Worm (Caenorhabditis elegans) whole organism, midembryonic: ENCODE data around the gene K03B4.9.

Experiments used
- T22C8.4 ChIP-seq: fragments of 200-800 bp; sonication (Bioruptor generic); IDR thresholded peaks from 2 replicates; pipeline ENCODE4 v1.3.6; 2022; ENCODE audit warnings: missing genetic modification characterization, missing compliant biosample characterization
- cog-1 ChIP-seq: sonication (generic microtip); optimal IDR thresholded peaks from 2 replicates; lab custom pipeline; 2016; ENCODE audit warnings: missing genetic modification characterization, missing compliant biosample characterization
- flt-1 ChIP-seq: fragments of 200-800 bp; sonication (Bioruptor generic); IDR thresholded peaks from 2 replicates; pipeline ENCODE4 v1.3.6; 2022; ENCODE audit warnings: missing genetic modification characterization, missing compliant biosample characterization
- klf-2 ChIP-seq: fragments of 200-800 bp; sonication (Bioruptor generic); conservative IDR thresholded peaks from 2 replicates; pipeline ENCODE4 v1.3.6; 2022; ENCODE audit warnings: missing genetic modification reagents, missing genetic modification characterization, missing compliant biosample characterization
- med-1 ChIP-seq: sonication (generic microtip); optimal IDR thresholded peaks from 2 replicates; lab custom pipeline; 2017; ENCODE audit warnings: missing genetic modification characterization, mild to moderate bottlenecking, missing compliant biosample characterization, antibody characterized with exemption, missing genetic modification reagents; ENCODE audit not compliant: insufficient read depth
- ref-1 ChIP-seq: fragments of 200-800 bp; sonication (Bioruptor generic); conservative IDR thresholded peaks from 2 replicates; pipeline ENCODE4 v1.3.6; 2022; ENCODE audit warnings: missing genetic modification reagents, missing genetic modification characterization, missing compliant biosample characterization
- tab-1 ChIP-seq: fragments of 200-800 bp; sonication (Bioruptor generic); IDR thresholded peaks from 2 replicates; pipeline ENCODE4 v1.3.6; 2022; ENCODE audit warnings: missing genetic modification characterization, missing compliant biosample characterization
- ztf-23 ChIP-seq: fragments of 200-800 bp; sonication (Bioruptor generic); IDR thresholded peaks from 2 replicates; pipeline ENCODE4 v1.3.6; 2022; ENCODE audit warnings: missing genetic modification reagents, missing genetic modification characterization, missing compliant biosample characterization
- ztf-29 ChIP-seq: fragments of 200-800 bp; sonication (Bioruptor generic); IDR thresholded peaks from 2 replicates; pipeline ENCODE4 v1.3.6; 2022; ENCODE audit warnings: missing genetic modification reagents, missing genetic modification characterization, missing compliant biosample characterization

K03B4.9 gene

ce11 chrV:4692382-4693281, 20.2 kb upstream of the K03B4.9 start, which contains the start of gene cpg-8:
cpg-8 (minus strand) TSS chrV:4692432.
- no peak for TF ChIP-seq ztf-29 (GFP tag; lab: Robert Waterston, UW)
- no peak for TF ChIP-seq tab-1 (GFP tag; lab: Robert Waterston, UW)
- TF ChIP-seq klf-2 (GFP tag; lab: Robert Waterston, UW): no peak
- TF ChIP-seq cog-1 (tag; lab: Kevin White, UChicago): no peak
- TF ChIP-seq med-1 (GFP tag; lab: Kevin White, UChicago): no peak
- TF ChIP-seq ztf-23 (GFP tag; lab: Robert Waterston, UW): no peak
- no peak for TF ChIP-seq ref-1 (GFP tag; lab: Robert Waterston, UW)
- TF ChIP-seq T22C8.4: no peak
- TF ChIP-seq flt-1: no peak

ce11 chrV:4691657-4692056, 19.3 kb upstream of the K03B4.9 start:
- TF ChIP-seq klf-2 (GFP tag; lab: Robert Waterston, UW) (no peak), ztf-29 (GFP tag; lab: Robert Waterston, UW) (no peak), T22C8.4 (no peak), med-1 (GFP tag; lab: Kevin White, UChicago) (no peak), ref-1 (GFP tag; lab: Robert Waterston, UW) (no peak), cog-1 (tag; lab: Kevin White, UChicago) (no peak), tab-1 (GFP tag; lab: Robert Waterston, UW) (no peak), flt-1 (no peak), ztf-23 (GFP tag; lab: Robert Waterston, UW) (no peak)

ce11 chrV:4689234-4689633, 16.8 kb upstream of the K03B4.9 start, which contains the start of gene K03B4.1:
K03B4.1 (plus strand) TSS chrV:4689330.
- no peak for TF ChIP-seq klf-2 (GFP tag; lab: Robert Waterston, UW)
- no peak for TF ChIP-seq T22C8.4
- TF ChIP-seq ref-1 (GFP tag; lab: Robert Waterston, UW): no peak
- no peak for TF ChIP-seq flt-1
- no peak for TF ChIP-seq tab-1 (GFP tag; lab: Robert Waterston, UW)
- TF ChIP-seq ztf-29 (GFP tag; lab: Robert Waterston, UW): no peak
- TF ChIP-seq ztf-23 (GFP tag; lab: Robert Waterston, UW): no peak
- no peak for TF ChIP-seq cog-1 (tag; lab: Kevin White, UChicago)
- TF ChIP-seq med-1 (GFP tag; lab: Kevin White, UChicago): no peak

- TF ChIP-seq cog-1 (tag; lab: Kevin White, UChicago): no peak
These were observed 15.6 kb upstream of the K03B4.9 start, which contains the start of gene K03B4.2 for ce11 chrV:4687944-4688505. K03B4.2 (plus strand) TSS chrV:4687994.

ce11 chrV:4686680-4687470, 14.5 kb upstream of the K03B4.9 start, which contains the start of gene taf-10:
taf-10 (plus strand) TSS chrV:4687103.
- TF ChIP-seq flt-1 (no peak), ztf-29 (GFP tag; lab: Robert Waterston, UW) (no peak), T22C8.4 (no peak), med-1 (GFP tag; lab: Kevin White, UChicago) (no peak), klf-2 (GFP tag; lab: Robert Waterston, UW) (no peak), cog-1 (tag; lab: Kevin White, UChicago) (no peak), ref-1 (GFP tag; lab: Robert Waterston, UW) (no peak), ztf-23 (GFP tag; lab: Robert Waterston, UW) (no peak), tab-1 (GFP tag; lab: Robert Waterston, UW) (no peak)

- TF ChIP-seq klf-2 (GFP tag; lab: Robert Waterston, UW) (no peak), med-1 (GFP tag; lab: Kevin White, UChicago) (no peak), ref-1 (GFP tag; lab: Robert Waterston, UW) (no peak), flt-1 (no peak), cog-1 (tag; lab: Kevin White, UChicago) (no peak), ztf-23 (GFP tag; lab: Robert Waterston, UW) (no peak), ztf-29 (GFP tag; lab: Robert Waterston, UW) (no peak), T22C8.4 (no peak), tab-1 (GFP tag; lab: Robert Waterston, UW) (no peak)
These were observed 11.8 kb upstream of the K03B4.9 start for ce11 chrV:4684137-4684536.

ce11 chrV:4681670-4682069, 9.3 kb upstream of the K03B4.9 start, which contains the start of gene K03B4.4:
K03B4.4 (plus strand) TSS chrV:4681970.
- TF ChIP-seq klf-2 (GFP tag; lab: Robert Waterston, UW) (no peak), ref-1 (GFP tag; lab: Robert Waterston, UW) (no peak)

ce11 chrV:4676812-4677211, 4.4 kb upstream of the K03B4.9 start:
- TF ChIP-seq med-1 (GFP tag; lab: Kevin White, UChicago): no peak
- TF ChIP-seq T22C8.4: no peak
- TF ChIP-seq ztf-23 (GFP tag; lab: Robert Waterston, UW): no peak
- TF ChIP-seq flt-1: no peak
- no peak for TF ChIP-seq klf-2 (GFP tag; lab: Robert Waterston, UW)
- no peak for TF ChIP-seq cog-1 (tag; lab: Kevin White, UChicago)
- TF ChIP-seq ref-1 (GFP tag; lab: Robert Waterston, UW): no peak
- no peak for TF ChIP-seq tab-1 (GFP tag; lab: Robert Waterston, UW)
- TF ChIP-seq ztf-29 (GFP tag; lab: Robert Waterston, UW): no peak
